Fruit fly (Drosophila melanogaster) whole organism, embryonic: ENCODE measurements around the gene Syn1.

Experiments used
- CG11247 ChIP-seq: fragments of 200-800 bp; sonication (Bioruptor generic); IDR thresholded peaks from 2 replicates; pipeline ENCODE4 v1.3.6; 2022; ENCODE audit warnings: missing biosample characterization, missing genetic modification characterization
- CG13296 ChIP-seq: fragments of 200-800 bp; sonication (Bioruptor generic); optimal IDR thresholded peaks from 3 replicates; lab custom pipeline; 2018; ENCODE audit warnings: missing biosample characterization, mild to moderate bottlenecking, missing genetic modification characterization
- CG17361 ChIP-seq: fragments of 200-800 bp; sonication (Bioruptor generic); IDR thresholded peaks from 3 replicates; pipeline ENCODE4 v1.3.6; 2022; ENCODE audit warnings: missing biosample characterization, missing genetic modification characterization
- CG43689 ChIP-seq: fragments of 200-800 bp; sonication (Bioruptor generic); IDR thresholded peaks from 2 replicates; pipeline ENCODE4 v1.3.6; 2022; ENCODE audit warnings: missing biosample characterization, missing genetic modification characterization
- CG7357 ChIP-seq: fragments of 200-800 bp; sonication (Bioruptor generic); IDR thresholded peaks from 3 replicates; pipeline ENCODE4 v1.3.6; 2022; ENCODE audit warnings: missing biosample characterization, missing genetic modification characterization
- Sox102F ChIP-seq: fragments of 200-800 bp; sonication (Bioruptor generic); optimal IDR thresholded peaks from 2 replicates; lab custom pipeline; 2018; ENCODE audit warnings: missing biosample characterization, mild to moderate bottlenecking, missing genetic modification characterization, moderate library complexity
- Stat92E ChIP-seq, 3 experiments: fragments of >200 bp in 2 of 3; fragments of 200-800 bp in 1 of 3; sonication (Bioruptor generic) in 1 of 3; optimal IDR thresholded peaks; 2 replicates each; lab custom pipeline; 2017 to 2019; ENCODE audit warnings: missing biosample characterization in 3 of 3, missing genetic modification characterization in 3 of 3, mild to moderate bottlenecking in 1 of 3, moderate library complexity in 1 of 3
- ash1 ChIP-seq: fragments of 200-800 bp; sonication (Bioruptor generic); optimal IDR thresholded peaks from 2 replicates; lab custom pipeline; 2018; ENCODE audit warnings: missing biosample characterization, mild to moderate bottlenecking, missing genetic modification characterization
- bab2 ChIP-seq: fragments of 200-800 bp; sonication (Bioruptor generic); optimal IDR thresholded peaks from 2 replicates; lab custom pipeline; 2016; ENCODE audit warnings: missing biosample characterization, missing genetic modification characterization
- btn ChIP-seq: fragments of 200-800 bp; sonication (Bioruptor generic); optimal IDR thresholded peaks from 2 replicates; lab custom pipeline; 2016; ENCODE audit warnings: missing biosample characterization, missing genetic modification characterization
- psq ChIP-seq: fragments of 200-800 bp; sonication (Bioruptor generic); optimal IDR thresholded peaks from 2 replicates; lab custom pipeline; 2017; ENCODE audit warnings: missing biosample characterization, missing genetic modification characterization
- repo ChIP-seq: fragments of 200-800 bp; sonication (Bioruptor generic); optimal IDR thresholded peaks from 2 replicates; lab custom pipeline; 2016; ENCODE audit warnings: missing biosample characterization, missing genetic modification characterization
- slbo ChIP-seq: fragments of 200-800 bp; sonication (Bioruptor generic); IDR thresholded peaks from 2 replicates; pipeline ENCODE4 v1.3.6; 2022; ENCODE audit warnings: missing biosample characterization, missing genetic modification characterization
- trh ChIP-seq: fragments of 200-800 bp; sonication (Bioruptor generic); optimal IDR thresholded peaks from 2 replicates; lab custom pipeline; 2016; ENCODE audit warnings: missing biosample characterization, missing genetic modification characterization

dm6 chr3L:21738175-21739016 lies 31.9 kb downstream of the Syn1 start, which contains the start of gene CG14567:
- TF ChIP-seq CG17361, result 0 out of 3 replicates have a peak, but pooled peaks have one; percentile 10
- no peak for TF ChIP-seq CG43689 (GFP tag; lab: Robert Waterston, UW)
- TF ChIP-seq CG11247 (GFP tag; lab: Robert Waterston, UW), result peak; percentile 48; the same call in 1 of the 2 replicates
- TF ChIP-seq Stat92E (GFP tag; optimal IDR thresholded peaks at IDR 0.05; lab: Kevin White, UChicago), result no peak
- no peak for TF ChIP-seq psq (GFP tag; lab: Kevin White, UChicago)
- no peak for TF ChIP-seq ash1 (GFP tag; lab: Kevin White, UChicago)
- no peak for TF ChIP-seq repo (GFP tag; lab: Kevin White, UChicago)
- no peak for TF ChIP-seq trh
- TF ChIP-seq CG13296 (GFP tag; lab: Kevin White, UChicago), result no peak
- TF ChIP-seq Sox102F (GFP tag; lab: Kevin White, UChicago), result peak; percentile 74
- TF ChIP-seq CG7357 (GFP tag; lab: Robert Waterston, UW), result no peak
- TF ChIP-seq btn (GFP tag; lab: Kevin White, UChicago), result no peak
- TF ChIP-seq slbo (GFP tag; lab: Robert Waterston, UW), result peak; percentile 63
- TF ChIP-seq bab2, result no peak
